Fruit fly (Drosophila melanogaster) whole organism, adult: ENCODE measurements around the gene CG8750.

ENCODE experiments used
- Clk ChIP-seq: fragments of 200-800 bp; sonication (Bioruptor generic); optimal IDR thresholded peaks from 2 replicates; lab custom pipeline; 2017; ENCODE audit warnings: missing biosample characterization, missing genetic modification characterization
- Mnt ChIP-seq: fragments of 200-800 bp; sonication (Bioruptor generic); optimal IDR thresholded peaks from 2 replicates; lab custom pipeline; 2016; ENCODE audit warnings: missing biosample characterization, mild to moderate bottlenecking, missing genetic modification characterization
- cic ChIP-seq: fragments of 200-800 bp; sonication (Bioruptor generic); optimal IDR thresholded peaks from 2 replicates; lab custom pipeline; 2017; ENCODE audit warnings: missing biosample characterization, mild to moderate bottlenecking, missing genetic modification characterization, moderate library complexity
- cnc ChIP-seq, 2 experiments: fragments of >200 bp; optimal IDR thresholded peaks; 2 replicates each; lab custom pipeline; 2017
- kay ChIP-seq: fragments of 200-800 bp; sonication (Bioruptor generic); peaks from one replicate; lab custom pipeline; 2016; ENCODE audit warnings: missing biosample characterization, missing genetic modification characterization, borderline replicate concordance
- pad ChIP-seq: fragments of 200-800 bp; sonication (Bioruptor generic); optimal IDR thresholded peaks from 3 replicates; lab custom pipeline; 2017; ENCODE audit warnings: missing biosample characterization, missing genetic modification characterization, mild to moderate bottlenecking, moderate library complexity, missing genetic modification reagents

DNA sequence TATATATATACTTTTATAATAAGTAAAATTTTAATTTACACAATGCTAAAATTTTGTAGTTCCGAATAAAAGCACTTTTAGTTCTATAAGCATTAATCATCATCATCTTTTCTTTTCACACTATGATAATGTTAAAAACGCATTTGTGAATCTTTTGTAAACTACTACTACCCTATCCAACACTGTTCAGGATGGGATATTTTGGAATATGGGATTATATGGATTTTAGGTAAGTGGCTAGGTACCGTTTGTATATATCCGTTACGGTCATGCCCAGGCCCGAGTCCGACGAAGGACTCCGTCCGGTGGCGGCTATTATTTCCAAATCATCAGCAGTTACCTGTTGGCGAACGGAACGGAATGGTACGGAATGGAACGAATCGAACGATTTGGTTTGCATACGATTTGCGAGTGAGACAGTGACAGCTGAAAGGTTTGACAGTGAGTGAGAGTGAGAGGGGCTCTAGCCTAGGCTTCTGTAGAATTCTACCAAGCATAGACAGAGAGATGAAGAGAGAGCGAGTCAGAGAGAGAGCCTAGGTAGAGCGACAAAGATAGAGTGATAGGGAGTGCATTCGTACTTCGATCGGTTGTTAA lies 41.7 kb upstream of the CG8750 start:
- TF ChIP-seq Mnt (no peak), cnc (optimal IDR thresholded peaks at IDR 0.05; lab: Kevin White, UChicago) (no peak), kay (GFP tag; lab: Kevin White, UChicago) (no peak), Clk (GFP tag; lab: Kevin White, UChicago) (no peak), pad (GFP tag; lab: Kevin White, UChicago) (no peak), cic (GFP tag; lab: Kevin White, UChicago) (no peak)
